Worm (Caenorhabditis elegans): ENCODE data around the gene fbf-1.

Gene fbf-1

DNA sequence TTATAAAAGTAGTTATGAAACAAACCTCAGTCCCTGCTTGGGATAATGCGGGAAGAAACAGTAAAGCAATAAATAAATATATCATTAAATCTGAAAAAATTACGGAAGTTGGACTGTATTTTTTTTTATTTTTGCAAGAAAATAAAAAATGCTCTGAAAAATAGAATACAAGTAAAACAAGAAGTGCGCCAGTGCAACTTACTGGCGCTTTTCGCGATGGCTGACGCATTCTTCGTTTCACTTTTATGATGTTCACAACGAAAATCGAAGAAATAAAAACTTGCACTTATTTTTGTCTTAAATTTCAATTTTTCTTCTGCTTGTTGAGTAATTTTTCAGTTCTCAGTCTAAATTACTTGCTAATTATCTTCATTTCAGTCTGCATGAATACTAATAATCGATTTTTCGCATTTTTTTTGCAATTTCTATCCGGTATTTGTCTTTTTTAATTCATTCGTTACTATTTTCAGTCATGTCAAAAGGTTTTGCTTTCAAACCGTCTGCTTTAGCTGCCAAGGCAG lies 32.9 kb downstream of the fbf-1 start, which contains the start of the genes R12C12.6 and ran-5 (continued):
- 0 out of 2 replicates have a peak, but pooled peaks have one; percentile 12 for TF ChIP-seq saeg-2 (GFP tag; IDR thresholded peaks at IDR 0.05)
- no peak for TF ChIP-seq lim-7 (GFP tag; IDR thresholded peaks at IDR 0.05)
- TF ChIP-seq F49E8.2 (tag; optimal IDR thresholded peaks at IDR 0.05; ENCODE audit: borderline replicate concordance), result peak; percentile 63
- no peak for TF ChIP-seq snpc-4 (tag; optimal IDR thresholded peaks at IDR 0.05)
- TF ChIP-seq aha-1 (tag), result no peak
- peak; percentile 16 for TF ChIP-seq lin-13 (GFP tag; optimal IDR thresholded peaks at IDR 0.05)
- no peak for TF ChIP-seq daf-19 (GFP tag; conservative IDR thresholded peaks at IDR 0.05)
- TF ChIP-seq lin-39 (tag; optimal IDR thresholded peaks at IDR 0.05), result no peak
- TF ChIP-seq Y48G9A.11 (GFP tag; IDR thresholded peaks at IDR 0.05), result no peak
- no peak for TF ChIP-seq ces-1 (GFP tag; optimal IDR thresholded peaks at IDR 0.05)
- no peak for TF ChIP-seq cey-2 (tag; optimal IDR thresholded peaks at IDR 0.05; ENCODE audit: borderline replicate concordance, insufficient read depth)
- peak; percentile 78 for TF ChIP-seq dve-1 (tag; optimal IDR thresholded peaks at IDR 0.05; ENCODE audit: insufficient read depth)
- no peak for TF ChIP-seq sdz-12 (GFP tag; optimal IDR thresholded peaks at IDR 0.05)
- no peak for TF ChIP-seq nhr-25 (tag; optimal IDR thresholded peaks at IDR 0.05; ENCODE audit: borderline replicate concordance, insufficient read depth)
- peak; percentile 81 for TF ChIP-seq nhr-48 (tag; optimal IDR thresholded peaks at IDR 0.05)
- TF ChIP-seq madf-5 (GFP tag; IDR thresholded peaks at IDR 0.05), result no peak
- peak; percentile 75 for TF ChIP-seq ztf-7 (tag; optimal IDR thresholded peaks at IDR 0.05)
- TF ChIP-seq php-3 (GFP tag; IDR thresholded peaks at IDR 0.05), result no peak
- peak; percentile 9 for TF ChIP-seq zip-2 (tag; optimal IDR thresholded peaks at IDR 0.05)
- peak; percentile 59; the same call in 1 of the 2 replicates for TF ChIP-seq ceh-20 (GFP tag; IDR thresholded peaks at IDR 0.05)
- TF ChIP-seq rbr-2 (tag; optimal IDR thresholded peaks at IDR 0.05), result peak; percentile 86
- no peak for TF ChIP-seq nhr-76 (tag; optimal IDR thresholded peaks at IDR 0.05)
- TF ChIP-seq daf-8 (GFP tag; IDR thresholded peaks at IDR 0.05), result no peak
- peak; percentile 27 for TF ChIP-seq lir-3 (tag; optimal IDR thresholded peaks at IDR 0.05)
- no peak for TF ChIP-seq attf-4 (tag; optimal IDR thresholded peaks at IDR 0.05)
- TF ChIP-seq ceh-62 (tag; optimal IDR thresholded peaks at IDR 0.05), result no peak
- no peak for TF ChIP-seq fkh-10 (GFP tag; optimal IDR thresholded peaks at IDR 0.05)
- no peak for TF ChIP-seq set-16 (GFP tag; IDR thresholded peaks at IDR 0.05)
- TF ChIP-seq madf-9 (GFP tag; conservative IDR thresholded peaks at IDR 0.05), result 0 out of 2 replicates have a peak, but pooled peaks have one; percentile 37
- peak in 1 of 2 experiments; percentile 9 for TF ChIP-seq mdl-1 (tag; optimal IDR thresholded peaks at IDR 0.05)
- TF ChIP-seq hlh-30 (tag; optimal IDR thresholded peaks at IDR 0.05; ENCODE audit: insufficient read depth), result peak; percentile 71
- TF ChIP-seq nhr-28 (tag; optimal IDR thresholded peaks at IDR 0.05), result peak; percentile 62
- no peak for TF ChIP-seq F26F4.8 (GFP tag; conservative IDR thresholded peaks at IDR 0.05)
- peak; percentile 94 for TF ChIP-seq mes-2 (tag; optimal IDR thresholded peaks at IDR 0.05; ENCODE audit: poor library complexity, severe bottlenecking)
- TF ChIP-seq daf-12 (tag; optimal IDR thresholded peaks at IDR 0.05), result no peak
- no peak for TF ChIP-seq skn-1 (tag; optimal IDR thresholded peaks at IDR 0.05)

- no peak for TF ChIP-seq ceh-20 (GFP tag; IDR thresholded peaks at IDR 0.05)
- TF ChIP-seq hmg-1.1 (GFP tag; IDR thresholded peaks at IDR 0.05), result peak; percentile 46; the same call in 1 of the 2 replicates
- no peak for TF ChIP-seq fos-1 (tag; optimal IDR thresholded peaks at IDR 0.05)
- TF ChIP-seq mes-2 (tag; optimal IDR thresholded peaks at IDR 0.05; ENCODE audit: poor library complexity, severe bottlenecking), result peak; percentile 56
- no peak for TF ChIP-seq D1046.2 (GFP tag; IDR thresholded peaks at IDR 0.05)
- TF ChIP-seq gei-8 (GFP tag; optimal IDR thresholded peaks at IDR 0.05), result no peak
- no peak for TF ChIP-seq zip-2 (tag; optimal IDR thresholded peaks at IDR 0.05)
- TF ChIP-seq lsy-2 (tag; optimal IDR thresholded peaks at IDR 0.05), result peak in 1 of 2 experiments; percentile 31
- no peak for TF ChIP-seq nhr-237 (tag; optimal IDR thresholded peaks at IDR 0.05)
- TF ChIP-seq hlh-30 (tag; optimal IDR thresholded peaks at IDR 0.05; ENCODE audit: insufficient read depth), result peak; percentile 13
- peak; percentile 54 for TF ChIP-seq aha-1 (tag)
- no peak for TF ChIP-seq daf-12 (tag; optimal IDR thresholded peaks at IDR 0.05)
- TF ChIP-seq unc-62 (GFP tag; optimal IDR thresholded peaks at IDR 0.05 in 1 of 2), result peak in 1 of 2 experiments; percentile 62
- no peak for TF ChIP-seq unc-62 (tag; optimal IDR thresholded peaks at IDR 0.05)
- TF ChIP-seq lin-38 (GFP tag; IDR thresholded peaks at IDR 0.05), result no peak
- TF ChIP-seq lin-39 (tag; optimal IDR thresholded peaks at IDR 0.05), result no peak
- no peak for TF ChIP-seq F26F4.8 (GFP tag; conservative IDR thresholded peaks at IDR 0.05)
- TF ChIP-seq zip-11 (GFP tag; IDR thresholded peaks at IDR 0.05), result no peak
- no peak for TF ChIP-seq saeg-2 (GFP tag; IDR thresholded peaks at IDR 0.05)
These were observed 34.5 kb downstream of the fbf-1 start for ce11 chrII:6046023-6046631.

Measured in whole organism, L4 larva.